Fruit fly (Drosophila melanogaster): ENCODE measurements around the gene MFS3.

Gene MFS3

DNA sequence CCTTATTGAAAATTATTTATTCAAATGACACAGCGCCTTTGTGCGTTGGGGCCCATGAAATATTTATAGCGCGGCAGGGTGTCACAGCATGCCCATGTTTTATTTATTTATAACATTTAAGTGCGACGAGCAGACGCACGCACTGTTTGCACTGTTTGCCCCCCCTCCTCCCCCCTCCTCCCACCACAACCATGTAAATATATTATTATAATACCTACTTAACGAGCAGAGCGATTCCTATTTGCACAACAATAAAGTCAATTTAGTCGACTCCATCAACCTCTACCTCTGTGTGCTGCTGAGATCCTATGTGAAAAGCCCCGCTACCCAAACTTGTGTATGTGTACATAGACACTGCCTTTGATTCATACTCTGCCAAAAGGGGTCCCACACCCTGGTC, 48.3 kb upstream of the MFS3 start (continued):
- peak; percentile 69 for TF ChIP-seq lab (GFP tag; optimal IDR thresholded peaks at IDR 0.05)
- no peak for TF ChIP-seq HLH54F (GFP tag; optimal IDR thresholded peaks at IDR 0.05)
- TF ChIP-seq Sin3A (optimal IDR thresholded peaks at IDR 0.05), result no peak
- peak; percentile 50 for TF ChIP-seq Blimp-1 (GFP tag; optimal IDR thresholded peaks at IDR 0.05)
- peak; percentile 37; the same call in 1 of the 3 replicates for TF ChIP-seq CG11456 (GFP tag; IDR thresholded peaks at IDR 0.05)
- no peak for TF ChIP-seq Dll (GFP tag; IDR thresholded peaks at IDR 0.05; ENCODE audit: partially characterized antibody)
- TF ChIP-seq PHDP (tag; optimal IDR thresholded peaks at IDR 0.05), result peak; percentile 62
- no peak for TF ChIP-seq pum (GFP tag; optimal IDR thresholded peaks at IDR 0.05)
- TF ChIP-seq CG1233 (GFP tag; optimal IDR thresholded peaks at IDR 0.05), result peak; percentile 12
- TF ChIP-seq CG2678 (tag; optimal IDR thresholded peaks at IDR 0.05), result peak; percentile 52
- TF ChIP-seq Opbp (GFP tag; IDR thresholded peaks at IDR 0.05; ENCODE audit: partially characterized antibody), result no peak

DNA sequence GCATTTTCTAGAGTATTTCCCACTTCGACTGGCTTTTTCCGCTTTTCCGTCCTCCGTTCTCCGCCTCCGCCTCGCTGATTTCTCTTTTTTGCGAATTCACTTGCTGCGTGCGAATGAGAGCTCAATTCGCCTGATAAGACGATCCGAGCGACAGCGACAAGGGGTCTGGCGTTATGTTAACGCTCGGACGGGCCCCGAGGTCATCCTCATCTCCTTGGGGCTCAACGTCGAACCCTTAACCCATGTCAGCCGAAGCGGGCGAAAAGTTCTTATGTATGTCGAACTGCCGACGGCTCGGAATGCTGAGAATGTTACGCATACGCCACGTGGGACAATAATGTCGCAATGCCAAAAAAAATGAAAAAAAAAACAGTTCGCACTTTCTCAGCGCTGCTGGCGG, 47.6 kb upstream of the MFS3 start:
- TF ChIP-seq Camta (GFP tag; optimal IDR thresholded peaks at IDR 0.05) (no peak), chn (GFP tag; optimal IDR thresholded peaks at IDR 0.05) (no peak), sr (GFP tag; IDR thresholded peaks at IDR 0.05) (no peak), Hr3 (GFP tag; optimal IDR thresholded peaks at IDR 0.05) (no peak), gcm2 (GFP tag; optimal IDR thresholded peaks at IDR 0.05) (no peak), sob (GFP tag; IDR thresholded peaks at IDR 0.05) (no peak), Bteb2 (GFP tag; optimal IDR thresholded peaks at IDR 0.05) (no peak), CG9727 (GFP tag; optimal IDR thresholded peaks at IDR 0.05) (no peak), GATAe (GFP tag; conservative IDR thresholded peaks at IDR 0.05) (no peak), mirr (GFP tag; optimal IDR thresholded peaks at IDR 0.05) (no peak), Mad (GFP tag; optimal IDR thresholded peaks at IDR 0.05) (no peak), slou (GFP tag; optimal IDR thresholded peaks at IDR 0.05) (no peak), sd (tag; optimal IDR thresholded peaks at IDR 0.05) (peak; percentile 84), CG18764 (GFP tag; optimal IDR thresholded peaks at IDR 0.05) (no peak), Pdp1 (GFP tag; optimal IDR thresholded peaks at IDR 0.05) (peak in 1 of 2 experiments; percentile 23), crc (GFP tag; optimal IDR thresholded peaks at IDR 0.05) (no peak), CG17612 (GFP tag; IDR thresholded peaks at IDR 0.05) (no peak), CG6683 (GFP tag; optimal IDR thresholded peaks at IDR 0.05) (no peak), CG9797 (GFP tag; optimal IDR thresholded peaks at IDR 0.05) (no peak), CG4424 (GFP tag; optimal IDR thresholded peaks at IDR 0.05) (no peak), unc-4 (GFP tag; IDR thresholded peaks at IDR 0.05; ENCODE audit: partially characterized antibody) (no peak), MTF-1 (GFP tag; optimal IDR thresholded peaks at IDR 0.05; ENCODE audit: borderline replicate concordance) (no peak), abd-A (tag; optimal IDR thresholded peaks at IDR 0.05) (peak; percentile 19), nerfin-1 (tag; optimal IDR thresholded peaks at IDR 0.05) (no peak), CG34422 (GFP tag; IDR thresholded peaks at IDR 0.05) (no peak), CG4854 (GFP tag; optimal IDR thresholded peaks at IDR 0.05) (no peak), CG11456 (GFP tag; IDR thresholded peaks at IDR 0.05) (no peak), Meics (GFP tag; optimal IDR thresholded peaks at IDR 0.05) (no peak), Lhr (GFP tag; optimal IDR thresholded peaks at IDR 0.05) (no peak), Deaf1 (tag; optimal IDR thresholded peaks at IDR 0.05) (peak; percentile 16), CG15479 (GFP tag; optimal IDR thresholded peaks at IDR 0.05) (no peak), CG13894 (tag; optimal IDR thresholded peaks at IDR 0.05) (peak; percentile 86)
